Worm (Caenorhabditis elegans): ENCODE measurements around the gene F54D5.24.
"Not testable (repeated sequence)": the region's sequence is repeated elsewhere in the genome, so short reads cannot be mapped to it uniquely, and the experiment has no call there.

Gene F54D5.24

DNA sequence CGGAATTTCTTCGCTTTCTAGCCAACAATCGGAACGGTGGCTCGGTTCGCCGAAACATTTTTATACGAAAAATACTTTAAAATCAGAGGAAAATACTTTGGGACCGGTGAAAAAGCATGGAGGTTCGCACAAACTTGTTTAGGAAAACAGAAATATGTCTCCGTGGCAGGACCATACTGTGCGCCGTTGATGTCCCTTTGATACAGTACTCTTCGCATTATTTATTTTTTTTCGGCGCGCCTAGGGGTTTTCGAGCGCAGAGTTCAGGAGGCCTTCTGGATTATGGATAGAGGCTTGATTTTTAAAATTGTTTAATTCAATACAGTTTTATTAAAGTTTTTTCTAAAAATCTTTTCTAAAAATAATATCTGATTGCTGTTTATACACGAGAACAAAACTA, 11.0 kb upstream of the F54D5.24 start, which contains the start of gene F54D5.9:
Gene F54D5.9 (minus strand): TSS at position 115 of the 400 bp plus-strand sequence.
- TF ChIP-seq unc-62 (GFP tag; optimal IDR thresholded peaks at IDR 0.05), result no peak

ce11 chrII:11545299-11545951, 10.3 kb upstream of the F54D5.24 start, which contains the start of gene dnj-13:
Gene dnj-13, plus strand, starts transcription at chrII:11545701.
- TF ChIP-seq unc-62 (GFP tag; optimal IDR thresholded peaks at IDR 0.05), result no peak

- no peak for TF ChIP-seq unc-62 (GFP tag; optimal IDR thresholded peaks at IDR 0.05)
Observed at ce11 chrII:11545952-11546325, 9.8 kb upstream of the F54D5.24 start.

DNA sequence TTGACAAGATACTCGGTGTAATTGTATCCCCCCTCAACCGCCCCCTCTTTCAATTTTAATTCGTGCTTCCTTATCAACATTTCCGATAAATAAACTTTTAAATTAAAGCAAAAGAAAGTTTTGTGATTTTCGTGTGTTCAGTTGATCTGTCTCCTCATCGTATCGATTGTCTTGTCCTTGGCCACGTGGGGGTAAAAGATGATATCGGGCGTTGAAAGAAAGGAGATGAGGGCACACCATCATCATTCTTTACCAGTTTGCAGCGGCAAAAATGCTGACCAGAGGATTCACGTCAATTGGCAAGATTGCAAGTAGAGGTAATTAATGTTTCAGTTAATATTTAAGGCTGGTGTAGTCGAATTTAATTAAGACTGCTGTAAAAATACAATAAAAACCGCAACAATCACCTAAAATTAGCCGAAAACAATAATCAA, 8.5 kb upstream of the F54D5.24 start, which contains the start of gene F54D5.7:
Gene F54D5.7 (plus strand): TSS at position 264 of the 434 bp plus-strand sequence.
- no peak for TF ChIP-seq unc-62 (GFP tag; optimal IDR thresholded peaks at IDR 0.05)

ce11 chrII:11551981-11552380, 3.8 kb upstream of the F54D5.24 start, which contains the start of gene dhgd-1:
Gene dhgd-1, minus strand, starts transcription at chrII:11552081.
- not testable (repeated sequence) for TF ChIP-seq unc-62 (GFP tag; optimal IDR thresholded peaks at IDR 0.05)

DNA sequence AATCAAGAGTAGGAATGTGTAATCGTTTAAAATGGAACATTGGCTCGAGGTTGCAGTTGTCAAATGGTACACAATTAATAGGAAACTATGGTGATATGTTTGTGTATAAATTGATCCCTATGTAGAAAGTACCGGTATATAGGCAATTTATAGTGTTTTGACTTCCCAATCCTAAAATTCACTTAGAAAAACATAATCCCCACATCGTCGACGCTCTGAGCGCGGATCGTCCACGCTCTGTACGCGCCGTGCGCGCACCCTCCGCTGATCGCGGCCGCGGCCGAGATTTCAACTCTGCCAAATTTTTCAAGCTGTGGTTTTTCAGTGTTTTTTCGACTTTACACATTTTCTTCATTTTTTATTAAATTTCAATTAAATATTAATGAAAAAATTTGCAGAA, 589 bp downstream of the F54D5.24 start, which contains the start of gene F54D5.17:
Gene F54D5.17 (plus strand): TSS at position 301 of the 400 bp plus-strand sequence.
- no peak for TF ChIP-seq unc-62 (GFP tag; optimal IDR thresholded peaks at IDR 0.05)

DNA sequence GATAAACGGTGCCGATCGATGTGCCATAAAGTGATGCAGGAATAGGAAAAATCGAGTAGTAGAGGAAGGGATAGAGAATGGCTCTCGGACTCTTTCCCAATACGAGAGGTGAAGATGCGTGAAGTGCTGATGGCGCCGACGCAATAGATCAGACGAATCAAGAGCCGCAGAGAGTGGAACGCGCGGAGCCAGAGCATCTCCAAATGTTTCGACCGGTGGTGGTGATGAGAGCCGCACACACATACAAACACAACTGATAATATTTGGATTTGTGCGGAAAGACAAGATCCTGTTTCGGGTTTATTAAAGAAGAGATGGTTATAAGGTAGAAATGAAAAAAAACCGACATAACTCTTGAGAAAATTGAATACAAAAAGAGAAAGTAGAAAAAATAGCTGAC, 8.4 kb downstream of the F54D5.24 start, which contains the start of gene F54D5.15:
Gene F54D5.15 (minus strand): TSS at position 101 of the 400 bp plus-strand sequence.
- no peak for TF ChIP-seq unc-62 (GFP tag; optimal IDR thresholded peaks at IDR 0.05)

DNA sequence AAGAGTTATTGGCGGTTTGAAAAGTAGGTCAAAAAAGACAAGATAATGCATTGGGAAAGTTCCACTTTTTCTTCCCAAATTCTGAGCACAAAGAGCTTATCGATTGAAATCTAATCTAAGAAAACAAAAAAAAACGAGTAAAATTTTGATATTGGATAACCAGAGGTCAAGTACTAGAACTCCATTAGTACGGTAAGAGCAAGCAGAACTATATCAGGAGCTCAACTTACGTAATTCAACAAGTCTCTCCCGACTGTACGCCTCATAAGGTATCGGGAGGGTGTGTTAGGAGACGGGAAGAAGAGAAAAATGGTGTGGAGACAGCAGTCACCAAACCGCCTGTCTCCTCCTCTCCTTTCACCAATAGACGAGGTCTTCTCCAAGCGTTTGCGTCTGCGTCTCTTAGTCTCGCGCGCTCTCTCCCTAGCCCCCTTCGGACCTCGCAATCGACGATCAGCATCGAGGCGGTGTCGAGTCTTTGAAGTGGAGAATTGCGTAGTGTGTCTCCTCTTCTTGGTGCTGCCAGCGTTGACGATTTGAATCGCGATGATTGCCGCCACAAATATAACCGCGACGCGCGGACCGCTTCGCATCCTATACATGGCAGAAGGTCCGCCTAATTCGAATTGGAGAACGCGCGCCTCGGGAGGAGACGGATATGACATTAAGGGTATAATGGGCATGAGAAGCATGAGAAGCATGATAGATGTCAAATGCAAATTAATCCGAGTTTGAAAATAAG, 11.4 kb downstream of the F54D5.24 start, which contains the start of gene F54D5.5:
Gene F54D5.5 (minus strand): TSS at position 51 of the 742 bp plus-strand sequence.
- no peak for TF ChIP-seq unc-62 (GFP tag; optimal IDR thresholded peaks at IDR 0.05)

- TF ChIP-seq unc-62 (GFP tag; optimal IDR thresholded peaks at IDR 0.05), result no peak
Observed at ce11 chrII:11568670-11569069, 12.9 kb downstream of the F54D5.24 start.

ce11 chrII:11569213-11569868, 13.6 kb downstream of the F54D5.24 start, which contains the start of the genes F54D5.23 and F54D5.4:
Gene F54D5.23, minus strand, starts transcription at chrII:11569287.
Gene F54D5.4, plus strand, starts transcription at chrII:11569818.
- no peak for TF ChIP-seq unc-62 (GFP tag; optimal IDR thresholded peaks at IDR 0.05)

DNA sequence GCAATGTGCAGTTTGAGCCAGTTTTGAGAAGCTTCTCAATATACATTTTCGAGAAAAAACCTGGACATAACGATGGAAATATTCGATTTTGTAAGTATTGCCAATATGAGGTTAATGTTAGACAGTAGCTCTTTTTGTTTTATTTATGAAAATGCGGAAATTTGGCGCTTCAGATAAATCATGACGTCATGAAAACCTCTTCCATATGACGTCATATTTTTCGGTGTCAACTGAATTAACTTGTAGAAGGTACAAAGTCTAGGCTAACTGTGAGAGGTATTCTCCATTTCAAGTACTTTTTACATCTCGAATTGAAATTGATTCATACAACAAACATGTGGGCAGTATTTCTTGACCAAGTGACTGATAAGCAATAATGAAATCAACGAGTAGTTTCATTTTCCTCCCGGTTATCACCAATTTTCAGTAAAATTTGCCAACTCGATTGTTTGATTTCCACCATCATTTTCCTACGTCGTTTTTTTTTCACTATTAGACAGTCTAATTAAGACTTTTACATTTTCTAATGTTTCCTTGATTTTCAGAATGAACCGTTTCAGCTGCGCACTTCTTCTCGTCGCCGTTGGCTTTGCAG, 15.6 kb downstream of the F54D5.24 start, which contains the start of gene F54D5.3:
Gene F54D5.3 (plus strand): TSS at position 546 of the 595 bp plus-strand sequence.
- TF ChIP-seq unc-62 (GFP tag; optimal IDR thresholded peaks at IDR 0.05), result no peak

DNA sequence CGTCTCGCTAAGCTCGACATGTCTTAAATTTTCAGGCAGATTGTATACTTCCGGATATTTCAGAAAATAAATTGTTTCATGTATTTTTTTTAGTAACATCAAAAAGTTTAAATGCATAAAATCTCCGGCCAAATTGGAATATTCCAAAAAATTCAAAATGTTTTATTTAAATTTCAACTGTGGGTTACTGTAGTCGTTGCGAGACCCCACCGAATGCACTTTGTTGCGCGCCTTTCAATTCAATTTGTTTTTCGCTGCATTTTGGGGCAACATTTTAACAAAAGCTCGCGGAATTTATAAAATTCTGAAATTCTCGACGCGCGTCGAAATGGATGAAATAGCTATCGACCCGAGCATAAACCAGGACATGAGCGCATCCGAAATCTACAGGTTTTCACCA, 17.2 kb downstream of the F54D5.24 start, which contains the start of gene F54D5.2:
Gene F54D5.2 (plus strand): TSS at position 237 of the 400 bp plus-strand sequence.
- no peak for TF ChIP-seq unc-62 (GFP tag; optimal IDR thresholded peaks at IDR 0.05)

DNA sequence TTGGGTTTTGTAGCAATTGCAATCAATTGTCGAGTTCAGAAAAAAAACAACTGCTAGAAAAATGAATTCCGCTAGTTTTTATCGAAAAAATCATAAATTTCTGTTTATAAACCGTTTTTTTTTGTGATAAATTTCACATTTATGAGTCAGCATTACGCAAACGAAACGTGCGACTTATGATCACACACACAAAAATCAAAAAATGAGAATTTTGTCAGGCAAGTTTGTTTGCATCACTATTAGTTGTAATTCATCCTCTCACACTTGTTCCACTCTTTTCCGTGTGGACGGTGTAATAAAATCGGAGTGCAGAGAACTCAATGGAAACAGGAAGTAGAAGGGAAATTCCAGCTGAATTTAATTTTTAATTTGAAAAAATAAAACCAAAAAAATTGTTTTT, 21.6 kb downstream of the F54D5.24 start, which contains the start of gene pcs-1:
Gene pcs-1 (minus strand): TSS at position 344 of the 400 bp plus-strand sequence.
- TF ChIP-seq unc-62 (GFP tag; optimal IDR thresholded peaks at IDR 0.05), result no peak

- TF ChIP-seq unc-62 (GFP tag; optimal IDR thresholded peaks at IDR 0.05), result no peak
Observed at ce11 chrII:11577861-11578260, 22.1 kb downstream of the F54D5.24 start.

DNA sequence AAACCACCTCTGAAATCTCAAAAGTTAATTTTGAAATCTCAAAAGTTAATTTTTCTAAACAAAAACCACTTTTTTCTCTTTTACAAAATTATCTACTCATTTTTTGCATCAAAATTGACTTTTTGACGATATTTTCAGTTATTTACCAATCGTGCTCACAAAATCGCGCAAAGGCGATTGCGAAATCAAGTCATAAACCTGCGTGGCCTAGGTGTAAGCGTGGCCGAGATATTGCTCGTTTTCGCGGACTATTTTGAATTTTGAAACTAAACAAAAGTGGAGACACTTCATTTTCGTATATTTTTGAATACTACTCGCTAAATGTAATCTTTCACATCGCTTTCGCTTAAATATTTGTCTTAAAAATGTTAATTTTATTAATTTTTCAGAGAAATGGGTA, 22.6 kb downstream of the F54D5.24 start, which contains the start of gene smc-6:
Gene smc-6 (plus strand): TSS at position 390 of the 400 bp plus-strand sequence.
- TF ChIP-seq unc-62 (GFP tag; optimal IDR thresholded peaks at IDR 0.05), result no peak
